Fruit fly (Drosophila melanogaster): ENCODE results near the gene BI-1.

- TF ChIP-seq h (GFP tag; optimal IDR thresholded peaks at IDR 0.05) (no peak), Mio (GFP tag; optimal IDR thresholded peaks at IDR 0.05) (no peak), Sp1 (GFP tag; optimal IDR thresholded peaks at IDR 0.05) (no peak), rgr (GFP tag; optimal IDR thresholded peaks at IDR 0.05) (no peak), fru (GFP tag; optimal IDR thresholded peaks at IDR 0.05) (no peak), lola (GFP tag; optimal IDR thresholded peaks at IDR 0.05) (no peak), OdsH (GFP tag; optimal IDR thresholded peaks at IDR 0.05) (no peak), woc (GFP tag; optimal IDR thresholded peaks at IDR 0.05) (no peak), ey (GFP tag; optimal IDR thresholded peaks at IDR 0.05) (no peak), usp (GFP tag; optimal IDR thresholded peaks at IDR 0.05) (no peak), Vsx2 (GFP tag; optimal IDR thresholded peaks at IDR 0.05; ENCODE audit: partially characterized antibody) (no peak), Jra (GFP tag; optimal IDR thresholded peaks at IDR 0.05) (no peak)
Measured at dm6 chr3L:8312290-8312689, 3.5 kb upstream of the BI-1 start.

Data from whole organism, wandering third instar larva.